Worm (Caenorhabditis elegans) whole organism, young adult: ENCODE data around the gene set-5.

Experiments
- F39B2.1 ChIP-seq: fragments of 200-800 bp; sonication (Bioruptor generic); IDR thresholded peaks from 2 replicates; pipeline ENCODE4 v1.3.6; 2022; ENCODE audit warnings: missing genetic modification reagents, missing genetic modification characterization, missing compliant biosample characterization
- ceh-27 ChIP-seq: fragments of 200-800 bp; sonication (Bioruptor generic); optimal IDR thresholded peaks from 2 replicates; lab custom pipeline; 2018; ENCODE audit warnings: mild to moderate bottlenecking, missing genetic modification characterization, moderate library complexity, missing compliant biosample characterization
- him-1 ChIP-seq: sonication (generic microtip); optimal IDR thresholded peaks from 2 replicates; lab custom pipeline; 2016; ENCODE audit warnings: missing genotype, missing genetic modification reagents, missing genetic modification characterization, missing compliant biosample characterization
- hsf-1 ChIP-seq: fragments of 200-800 bp; sonication (Bioruptor generic); IDR thresholded peaks from 2 replicates; pipeline ENCODE4 v1.3.6; 2022; ENCODE audit warnings: missing genetic modification reagents, missing genetic modification characterization, missing compliant biosample characterization
- snpc-4 ChIP-seq, 5 experiments: fragments of 150-350 bp in 1 of 5; sonication (generic microtip) in 4 of 5; optimal IDR thresholded peaks; 2 replicates each; lab custom pipeline; 2014 to 2018; ENCODE audit warnings: missing genetic modification characterization in 5 of 5, missing biosample characterization in 3 of 5, antibody characterized with exemption in 2 of 5, mild to moderate bottlenecking in 2 of 5, missing compliant biosample characterization in 2 of 5, missing genotype in 2 of 5, moderate library complexity in 2 of 5, missing genetic modification reagents in 1 of 5

ce11 chrV:14689060-14689750, 9.6 kb upstream of the set-5 start, which contains the start of gene gasr-8:
- TF ChIP-seq ceh-27 (GFP tag; lab: Kevin White, UChicago) (no peak), him-1 (peak; percentile 42), F39B2.1 (GFP tag; lab: Robert Waterston, UW) (no peak), snpc-4 (GFP tag; optimal IDR thresholded peaks at IDR 0.05; lab: Kevin White, UChicago) (no peak), snpc-4 (tag; optimal IDR thresholded peaks at IDR 0.05; lab: Kevin White, UChicago) (peak in 2 of 4 experiments; percentile 27 to 34), hsf-1 (GFP tag; lab: Robert Waterston, UW) (peak; percentile 73)
